Worm (Caenorhabditis elegans) whole organism, L4 larva: ENCODE data around the gene crld-1.

ENCODE experiments used
- F10B5.3 ChIP-seq: sonication (generic microtip); optimal IDR thresholded peaks from 2 replicates; lab custom pipeline; 2016; ENCODE audit warnings: mild to moderate bottlenecking, missing genetic modification characterization, missing compliant biosample characterization
- Y48G9A.11 ChIP-seq: fragments of 200-800 bp; sonication (Bioruptor generic); IDR thresholded peaks from 2 replicates; pipeline ENCODE4 v1.3.6; 2022; ENCODE audit warnings: missing genetic modification reagents, missing genetic modification characterization, missing compliant biosample characterization
- unc-62 ChIP-seq, 3 experiments: fragments of 150-350 bp in 1 of 3; sonication (generic microtip); optimal IDR thresholded peaks in 2 of 3; peaks in 1 of 3; 1 replicate in 1 of 3; 2 replicates in 2 of 3; lab custom pipeline; 2014 to 2017; ENCODE audit warnings: missing biosample characterization in 3 of 3, missing genetic modification characterization in 3 of 3, missing genetic modification reagents in 3 of 3, missing genotype in 1 of 3

DNA sequence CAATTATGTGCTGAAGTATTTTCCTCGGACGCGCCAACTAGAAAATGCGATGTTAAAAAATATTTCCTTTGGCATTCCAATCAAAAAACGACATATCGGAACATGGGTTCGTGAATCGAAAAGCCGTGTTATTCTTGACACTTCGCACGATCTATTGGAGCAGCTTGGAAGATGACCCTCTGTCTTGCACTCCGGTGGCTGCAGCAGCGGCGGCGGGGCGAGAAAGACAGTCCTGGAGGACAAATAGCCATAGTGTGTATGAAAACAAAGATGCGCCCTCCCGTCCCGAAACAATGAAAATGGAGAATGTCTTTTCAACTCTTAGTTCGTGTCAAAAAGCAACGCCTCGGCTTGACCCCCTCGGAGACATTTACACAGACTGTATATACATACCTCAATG lies 13.3 kb upstream of the crld-1 start:
- TF ChIP-seq unc-62 (GFP tag; optimal IDR thresholded peaks at IDR 0.05 in 1 of 2; lab: Kevin White, UChicago) = peak in 1 of 2 experiments; percentile 10
- TF ChIP-seq unc-62 (tag; optimal IDR thresholded peaks at IDR 0.05; lab: Kevin White, UChicago) = no peak
- no peak for TF ChIP-seq Y48G9A.11
- no peak for TF ChIP-seq F10B5.3
